Fruit fly (Drosophila melanogaster) whole organism, embryonic: ENCODE results near the gene y.
A peak's percentile ranks its signal among the peaks of the same experiment; 100 is the strongest.

Experiments
- ATbp ChIP-seq: fragments of 200-800 bp; sonication (Bioruptor generic); optimal IDR thresholded peaks from 2 replicates; lab custom pipeline; 2017; ENCODE audit warnings: missing biosample characterization, mild to moderate bottlenecking, missing genetic modification characterization, missing genetic modification reagents
- Aef1 ChIP-seq: fragments of 200-800 bp; sonication (Bioruptor generic); IDR thresholded peaks from 3 replicates; pipeline ENCODE4 v1.3.6; 2022; ENCODE audit warnings: missing biosample characterization, missing genetic modification characterization
- Antp ChIP-seq: fragments of 200-800 bp; sonication (Bioruptor generic); optimal IDR thresholded peaks from 3 replicates; lab custom pipeline; 2016; ENCODE audit warnings: missing biosample characterization, missing genetic modification characterization
- Awh ChIP-seq: fragments of 200-800 bp; sonication (Bioruptor generic); IDR thresholded peaks from 2 replicates; pipeline ENCODE4, ENCODE4 v1.3.6; 2022; ENCODE audit warnings: missing biosample characterization, missing genetic modification characterization
- Bdp1 ChIP-seq: fragments of 200-800 bp; sonication (Bioruptor generic); optimal IDR thresholded peaks from 3 replicates; lab custom pipeline; 2016; ENCODE audit warnings: missing biosample characterization, missing genetic modification characterization
- CG10274 ChIP-seq: fragments of 200-800 bp; sonication (Bioruptor generic); optimal IDR thresholded peaks from 3 replicates; lab custom pipeline; 2017; ENCODE audit warnings: missing biosample characterization, mild to moderate bottlenecking, missing genetic modification characterization
- CG12659 ChIP-seq: fragments of 200-800 bp; sonication (Bioruptor generic); optimal IDR thresholded peaks from 3 replicates; lab custom pipeline; 2017; ENCODE audit warnings: mild to moderate bottlenecking, missing biosample characterization, missing genetic modification reagents, missing genetic modification characterization
- CG13287 ChIP-seq: fragments of 200-800 bp; sonication (Bioruptor generic); IDR thresholded peaks from 2 replicates; pipeline ENCODE4 v1.3.6; 2022; ENCODE audit warnings: missing biosample characterization, missing genetic modification characterization; ENCODE audit not compliant: partially characterized antibody
- CG13424 ChIP-seq: fragments of 200-800 bp; sonication (Bioruptor generic); optimal IDR thresholded peaks from 2 replicates; lab custom pipeline; 2019; ENCODE audit warnings: missing biosample characterization, mild to moderate bottlenecking, missing genetic modification characterization, moderate library complexity
- CG13775 ChIP-seq: fragments of 200-800 bp; sonication (Bioruptor generic); optimal IDR thresholded peaks from 3 replicates; lab custom pipeline; 2017; ENCODE audit warnings: missing biosample characterization, mild to moderate bottlenecking, missing genetic modification characterization
- CG14014 ChIP-seq: fragments of 200-800 bp; sonication (Bioruptor generic); IDR thresholded peaks from 2 replicates; pipeline ENCODE4 v1.3.6; 2022; ENCODE audit warnings: missing biosample characterization, missing genetic modification characterization
- CG14860 ChIP-seq: fragments of 200-800 bp; sonication (Bioruptor generic); IDR thresholded peaks from 3 replicates; pipeline ENCODE4 v1.3.6; 2022; ENCODE audit warnings: missing biosample characterization, missing genetic modification characterization; ENCODE audit not compliant: partially characterized antibody
- CG1529 ChIP-seq: fragments of 200-800 bp; sonication (Bioruptor generic); optimal IDR thresholded peaks from 3 replicates; lab custom pipeline; 2018; ENCODE audit warnings: missing biosample characterization, missing genetic modification characterization
- CG15601 ChIP-seq: fragments of 200-800 bp; sonication (Bioruptor generic); optimal IDR thresholded peaks from 3 replicates; lab custom pipeline; 2019; ENCODE audit warnings: missing biosample characterization, mild to moderate bottlenecking, missing genetic modification characterization, moderate library complexity
- CG17829 ChIP-seq: fragments of 200-800 bp; optimal IDR thresholded peaks from 2 replicates; lab custom pipeline; 2019; ENCODE audit warnings: missing biosample characterization, mild to moderate bottlenecking, missing genetic modification characterization, moderate library complexity
- CG1832 ChIP-seq: fragments of 200-800 bp; sonication (Bioruptor generic); optimal IDR thresholded peaks from 2 replicates; lab custom pipeline; 2017; ENCODE audit warnings: missing biosample characterization, mild to moderate bottlenecking, missing genetic modification characterization, inconsistent platforms
- CG2120 ChIP-seq: fragments of 200-800 bp; sonication (Bioruptor generic); optimal IDR thresholded peaks from 3 replicates; lab custom pipeline; 2016; ENCODE audit warnings: missing biosample characterization, missing genetic modification characterization
- CG2678 ChIP-seq: fragments of 200-800 bp; sonication (Bioruptor generic); optimal IDR thresholded peaks from 3 replicates; lab custom pipeline; 2019; ENCODE audit warnings: missing biosample characterization, mild to moderate bottlenecking, missing genetic modification characterization, moderate library complexity
- CG3065 ChIP-seq: fragments of 200-800 bp; sonication (Bioruptor generic); optimal IDR thresholded peaks from 2 replicates; lab custom pipeline; 2016; ENCODE audit warnings: missing biosample characterization, missing genetic modification characterization
- CG31441 ChIP-seq: fragments of 200-800 bp; sonication (Bioruptor generic); IDR thresholded peaks from 2 replicates; pipeline ENCODE4 v1.3.6; 2022; ENCODE audit warnings: missing biosample characterization, missing genetic modification characterization
- CG4730 ChIP-seq: fragments of 200-800 bp; sonication (Bioruptor generic); IDR thresholded peaks from 2 replicates; pipeline ENCODE4 v1.3.6; 2022; ENCODE audit warnings: missing biosample characterization, missing genetic modification characterization
- CG6272 ChIP-seq: fragments of 200-800 bp; sonication (Bioruptor generic); IDR thresholded peaks from 2 replicates; pipeline ENCODE4 v1.3.6; 2022; ENCODE audit warnings: missing biosample characterization, missing genetic modification characterization
- CG7963 ChIP-seq: fragments of 200-800 bp; sonication (Bioruptor generic); IDR thresholded peaks from 3 replicates; pipeline ENCODE4 v1.3.6; 2022; ENCODE audit warnings: missing biosample characterization, missing genetic modification characterization; ENCODE audit not compliant: partially characterized antibody
- CG8089 ChIP-seq: fragments of 200-800 bp; sonication (Bioruptor generic); optimal IDR thresholded peaks from 3 replicates; lab custom pipeline; 2016; ENCODE audit warnings: missing biosample characterization, missing genetic modification characterization
- CG8281 ChIP-seq: fragments of 200-800 bp; sonication (Bioruptor generic); optimal IDR thresholded peaks from 2 replicates; lab custom pipeline; 2018; ENCODE audit warnings: missing biosample characterization, mild to moderate bottlenecking, missing genetic modification characterization, moderate library complexity
- CG8290 ChIP-seq, 3 experiments: fragments of 200-800 bp; sonication (Bioruptor generic); optimal IDR thresholded peaks; 2 replicates each; lab custom pipeline; 2016 to 2019; ENCODE audit warnings: missing biosample characterization in 3 of 3, missing genetic modification characterization in 3 of 3, mild to moderate bottlenecking in 2 of 3, moderate library complexity in 1 of 3
- CoRest ChIP-seq: fragments of 200-800 bp; sonication (Bioruptor generic); optimal IDR thresholded peaks from 3 replicates; lab custom pipeline; 2018; ENCODE audit warnings: missing biosample characterization, mild to moderate bottlenecking, missing genetic modification characterization, moderate library complexity
- CrebB ChIP-seq: fragments of 200-800 bp; sonication (Bioruptor generic); optimal IDR thresholded peaks from 3 replicates; lab custom pipeline; 2018; ENCODE audit warnings: missing biosample characterization, mild to moderate bottlenecking, missing genetic modification characterization
- Dek ChIP-seq: fragments of 200-800 bp; sonication (Bioruptor generic); optimal IDR thresholded peaks from 3 replicates; lab custom pipeline; 2019; ENCODE audit warnings: missing biosample characterization, mild to moderate bottlenecking, missing genetic modification characterization, moderate library complexity
- Hr3 ChIP-seq: fragments of 200-800 bp; sonication (Bioruptor generic); optimal IDR thresholded peaks from 3 replicates; lab custom pipeline; 2016; ENCODE audit warnings: missing biosample characterization, missing genetic modification characterization
- Meics ChIP-seq: fragments of 200-800 bp; sonication (Bioruptor generic); optimal IDR thresholded peaks from 2 replicates; lab custom pipeline; 2017; ENCODE audit warnings: missing biosample characterization, mild to moderate bottlenecking, missing genetic modification characterization
- NC2α ChIP-seq: fragments of 200-800 bp; sonication (Bioruptor generic); optimal IDR thresholded peaks from 2 replicates; lab custom pipeline; 2016; ENCODE audit warnings: missing biosample characterization, missing genetic modification characterization
- Nf-YC ChIP-seq: fragments of 200-800 bp; optimal IDR thresholded peaks from 3 replicates; lab custom pipeline; 2019; ENCODE audit warnings: missing biosample characterization, mild to moderate bottlenecking, missing genetic modification characterization, moderate library complexity
- PHDP ChIP-seq: fragments of 200-800 bp; sonication (Bioruptor generic); optimal IDR thresholded peaks from 3 replicates; lab custom pipeline; 2018; ENCODE audit warnings: missing biosample characterization, mild to moderate bottlenecking, missing genetic modification characterization, moderate library complexity
- Rfx ChIP-seq: fragments of 200-800 bp; sonication (Bioruptor generic); IDR thresholded peaks from 2 replicates; pipeline ENCODE4 v1.3.6; 2022; ENCODE audit warnings: missing biosample characterization, missing genetic modification characterization
- Side ChIP-seq: fragments of 200-800 bp; sonication (Bioruptor generic); optimal IDR thresholded peaks from 2 replicates; lab custom pipeline; 2016; ENCODE audit warnings: missing biosample characterization, missing genetic modification characterization
- Sin3A ChIP-seq: fragments of >200 bp; optimal IDR thresholded peaks from 2 replicates; lab custom pipeline; 2018
- Taf1 ChIP-seq: fragments of 200-800 bp; sonication (Bioruptor generic); IDR thresholded peaks from 2 replicates; pipeline ENCODE4 v1.3.6; 2022; ENCODE audit warnings: missing biosample characterization, missing genetic modification characterization
- crc ChIP-seq: fragments of 200-800 bp; sonication (Bioruptor generic); optimal IDR thresholded peaks from 2 replicates; lab custom pipeline; 2016; ENCODE audit warnings: missing biosample characterization, missing genetic modification characterization
- da ChIP-seq: fragments of 200-800 bp; sonication (Bioruptor generic); optimal IDR thresholded peaks from 2 replicates; lab custom pipeline; 2016; ENCODE audit warnings: missing biosample characterization, missing genetic modification characterization
- dmrt11E ChIP-seq: fragments of 200-800 bp; sonication (Bioruptor generic); optimal IDR thresholded peaks from 3 replicates; lab custom pipeline; 2018; ENCODE audit warnings: missing biosample characterization, mild to moderate bottlenecking, missing genetic modification characterization, moderate library complexity
- ind ChIP-seq: fragments of 200-800 bp; sonication (Bioruptor generic); optimal IDR thresholded peaks from 3 replicates; lab custom pipeline; 2016; ENCODE audit warnings: missing biosample characterization, missing genetic modification characterization
- lab ChIP-seq: fragments of 200-800 bp; sonication (Bioruptor generic); optimal IDR thresholded peaks from 3 replicates; lab custom pipeline; 2017; ENCODE audit warnings: missing biosample characterization, missing genetic modification characterization, mild to moderate bottlenecking, moderate library complexity, missing genetic modification reagents
- luna ChIP-seq: fragments of 200-800 bp; sonication (Bioruptor generic); optimal IDR thresholded peaks from 2 replicates; lab custom pipeline; 2016; ENCODE audit warnings: missing biosample characterization, missing genetic modification characterization
- onecut ChIP-seq: fragments of 200-800 bp; sonication (Bioruptor generic); IDR thresholded peaks from 2 replicates; pipeline ENCODE4 v1.3.6; 2022; ENCODE audit warnings: missing biosample characterization, missing genetic modification characterization
- p53 ChIP-seq: fragments of 200-800 bp; sonication (Bioruptor generic); optimal IDR thresholded peaks from 2 replicates; lab custom pipeline; 2016; ENCODE audit warnings: missing biosample characterization, missing genetic modification characterization
- prd ChIP-seq, 3 experiments: fragments of >200 bp in 2 of 3; fragments of 200-800 bp in 1 of 3; sonication (Bioruptor generic) in 1 of 3; optimal IDR thresholded peaks in 2 of 3; IDR thresholded peaks in 1 of 3; 2 replicates in 2 of 3; 3 replicates in 1 of 3; pipeline versions ENCODE4 v1.3.6 to Lab custom; 2017 to 2022; ENCODE audit warnings: missing biosample characterization in 1 of 3, missing genetic modification characterization in 1 of 3
- trem ChIP-seq: fragments of 200-800 bp; optimal IDR thresholded peaks from 3 replicates; lab custom pipeline; 2019; ENCODE audit warnings: missing biosample characterization, mild to moderate bottlenecking, missing genetic modification characterization, moderate library complexity
- trh ChIP-seq: fragments of 200-800 bp; sonication (Bioruptor generic); optimal IDR thresholded peaks from 2 replicates; lab custom pipeline; 2016; ENCODE audit warnings: missing biosample characterization, missing genetic modification characterization
- unpg ChIP-seq: fragments of 200-800 bp; sonication (Bioruptor generic); optimal IDR thresholded peaks from 3 replicates; lab custom pipeline; 2018; ENCODE audit warnings: missing biosample characterization, mild to moderate bottlenecking, missing genetic modification characterization, moderate library complexity

Gene y

DNA sequence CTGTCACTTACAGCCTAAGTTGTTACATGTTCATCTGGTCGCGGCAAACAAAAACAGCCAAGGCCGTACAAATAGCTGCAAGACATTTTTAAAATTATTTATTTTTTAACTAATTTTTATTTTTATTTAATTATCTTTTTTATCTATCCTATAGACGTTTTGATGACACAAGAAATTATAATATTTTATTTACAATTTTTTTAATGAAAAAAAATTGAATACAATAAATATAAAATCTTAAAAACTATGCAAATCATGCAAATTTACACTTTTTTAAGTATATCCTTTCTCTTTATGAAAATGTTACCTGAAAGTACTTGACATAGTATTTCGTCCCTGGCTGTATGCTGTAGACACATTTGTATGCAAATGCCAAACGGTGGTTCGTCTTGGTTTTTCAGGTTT is 18.2 kb upstream of the y start (continued):
- no peak for TF ChIP-seq CG6272 (GFP tag; lab: Robert Waterston, UW)
- TF ChIP-seq Rfx (GFP tag; lab: Robert Waterston, UW) = peak; percentile 58; the same call in 1 of the 2 replicates
- peak; percentile 76 for TF ChIP-seq Dek (tag; lab: Kevin White, UChicago)
- no peak for TF ChIP-seq Bdp1 (GFP tag; lab: Kevin White, UChicago)
- TF ChIP-seq CG1529 (GFP tag; lab: Kevin White, UChicago) = no peak
- TF ChIP-seq Sin3A (lab: Kevin White, UChicago) = no peak
- no peak for TF ChIP-seq CG3065 (GFP tag; lab: Kevin White, UChicago)
- no peak for TF ChIP-seq CG10274 (GFP tag; lab: Kevin White, UChicago)
- TF ChIP-seq CG14014 (GFP tag; lab: Robert Waterston, UW) = peak; percentile 48; the same call in 1 of the 2 replicates
- TF ChIP-seq CG13775 (GFP tag; lab: Kevin White, UChicago) = peak; percentile 66
- TF ChIP-seq CG31441 (GFP tag; lab: Robert Waterston, UW) = peak; percentile 90
- TF ChIP-seq crc (GFP tag; lab: Kevin White, UChicago) = no peak
- no peak for TF ChIP-seq CG14860 (GFP tag; lab: Robert Waterston, UW)
- TF ChIP-seq CG17829 (tag; lab: Kevin White, UChicago) = peak; percentile 90
- TF ChIP-seq CG4730 (GFP tag; lab: Robert Waterston, UW) = no peak
- no peak for TF ChIP-seq CG8290 (GFP tag; optimal IDR thresholded peaks at IDR 0.05; lab: Kevin White, UChicago)
- TF ChIP-seq CG8290 (tag; optimal IDR thresholded peaks at IDR 0.05; lab: Kevin White, UChicago) = no peak
- TF ChIP-seq Taf1 = no peak
- TF ChIP-seq CG13287 (GFP tag; lab: Robert Waterston, UW) = no peak
- peak; percentile 77 for TF ChIP-seq unpg (GFP tag; lab: Kevin White, UChicago)
- TF ChIP-seq trem (tag; lab: Kevin White, UChicago) = peak; percentile 59
- peak; percentile 85 for TF ChIP-seq Meics
- TF ChIP-seq ATbp (GFP tag; lab: Kevin White, UChicago) = peak; percentile 58
- peak; percentile 91 for TF ChIP-seq CG13424 (tag; lab: Kevin White, UChicago)
- peak; percentile 87 for TF ChIP-seq PHDP (tag; lab: Kevin White, UChicago)
- peak; percentile 71 for TF ChIP-seq CG15601
- TF ChIP-seq p53 (GFP tag; lab: Kevin White, UChicago) = no peak
- TF ChIP-seq Nf-YC = peak; percentile 79
- peak; percentile 74 for TF ChIP-seq CG12659
- no peak for TF ChIP-seq onecut (GFP tag; lab: Robert Waterston, UW)
- TF ChIP-seq Side (GFP tag; lab: Kevin White, UChicago) = no peak
- peak; percentile 59 for TF ChIP-seq Hr3 (GFP tag; lab: Kevin White, UChicago)
- TF ChIP-seq CG8089 (GFP tag; lab: Kevin White, UChicago) = no peak
- TF ChIP-seq Antp = no peak
- no peak for TF ChIP-seq prd (optimal IDR thresholded peaks at IDR 0.05; lab: Kevin White, UChicago)
- peak; percentile 51 for TF ChIP-seq prd (GFP tag; IDR thresholded peaks at IDR 0.05; lab: Robert Waterston, UW)
- no peak for TF ChIP-seq Aef1 (GFP tag; lab: Robert Waterston, UW)
- no peak for TF ChIP-seq CG1832 (GFP tag; lab: Kevin White, UChicago)
- TF ChIP-seq CG7963 = no peak
- TF ChIP-seq CG2678 (tag; lab: Kevin White, UChicago) = peak; percentile 93
- no peak for TF ChIP-seq NC2α (GFP tag; lab: Kevin White, UChicago)
- peak; percentile 73 for TF ChIP-seq lab
- no peak for TF ChIP-seq da
- peak; percentile 15 for TF ChIP-seq trh (GFP tag; lab: Kevin White, UChicago)
- peak; percentile 11 for TF ChIP-seq CG2120 (GFP tag; lab: Kevin White, UChicago)
- TF ChIP-seq luna (GFP tag; lab: Kevin White, UChicago) = no peak
- peak; percentile 59 for TF ChIP-seq CG8281 (tag; lab: Kevin White, UChicago)
- peak; percentile 44 for TF ChIP-seq ind (GFP tag; lab: Kevin White, UChicago)
- TF ChIP-seq CrebB (tag; lab: Kevin White, UChicago) = no peak
- peak; percentile 76 for TF ChIP-seq dmrt11E (tag; lab: Kevin White, UChicago)
- TF ChIP-seq Awh = peak; percentile 62; the same call in 1 of the 2 replicates
- peak; percentile 91 for TF ChIP-seq CoRest
